Fruit fly (Drosophila melanogaster) whole organism, embryonic: ENCODE data around the gene CG45099.

Experiments
- Ada2b ChIP-seq: fragments of 200-800 bp; sonication (Bioruptor generic); IDR thresholded peaks from 2 replicates; pipeline ENCODE4 v1.3.6; 2022; ENCODE audit warnings: missing biosample characterization, missing genetic modification characterization
- Atf6 ChIP-seq: fragments of 200-800 bp; sonication (Bioruptor generic); IDR thresholded peaks from 2 replicates; pipeline ENCODE4 v1.3.6; 2022; ENCODE audit warnings: missing biosample characterization, missing genetic modification characterization
- CG11093 ChIP-seq: fragments of 200-800 bp; sonication (Bioruptor generic); IDR thresholded peaks from 3 replicates; pipeline ENCODE4 v1.3.6; 2022; ENCODE audit warnings: missing biosample characterization, missing genetic modification characterization
- CG11560 ChIP-seq: fragments of 200-800 bp; sonication (Bioruptor generic); IDR thresholded peaks from 3 replicates; pipeline ENCODE4 v1.3.6; 2022; ENCODE audit warnings: missing biosample characterization, missing genetic modification characterization
- CG12769 ChIP-seq: fragments of 200-800 bp; sonication (Bioruptor generic); optimal IDR thresholded peaks from 2 replicates; lab custom pipeline; 2019; ENCODE audit warnings: missing biosample characterization, mild to moderate bottlenecking, missing genetic modification characterization, moderate library complexity
- CG13287 ChIP-seq: fragments of 200-800 bp; sonication (Bioruptor generic); IDR thresholded peaks from 2 replicates; pipeline ENCODE4 v1.3.6; 2022; ENCODE audit warnings: missing biosample characterization, missing genetic modification characterization; ENCODE audit not compliant: partially characterized antibody
- CG15479 ChIP-seq: fragments of 200-800 bp; sonication (Bioruptor generic); optimal IDR thresholded peaks from 3 replicates; lab custom pipeline; 2019; ENCODE audit warnings: missing biosample characterization, mild to moderate bottlenecking, missing genetic modification characterization, moderate library complexity
- CG17359 ChIP-seq: fragments of 200-800 bp; sonication (Bioruptor generic); optimal IDR thresholded peaks from 3 replicates; lab custom pipeline; 2018; ENCODE audit warnings: missing biosample characterization, mild to moderate bottlenecking, missing genetic modification characterization, moderate library complexity
- CG2678 ChIP-seq: fragments of 200-800 bp; sonication (Bioruptor generic); optimal IDR thresholded peaks from 3 replicates; lab custom pipeline; 2019; ENCODE audit warnings: missing biosample characterization, mild to moderate bottlenecking, missing genetic modification characterization, moderate library complexity
- CG2889 ChIP-seq: fragments of 200-800 bp; sonication (Bioruptor generic); IDR thresholded peaks from 3 replicates; pipeline ENCODE4 v1.3.6; 2022; ENCODE audit warnings: missing biosample characterization, missing genetic modification characterization
- CG31441 ChIP-seq: fragments of 200-800 bp; sonication (Bioruptor generic); IDR thresholded peaks from 2 replicates; pipeline ENCODE4 v1.3.6; 2022; ENCODE audit warnings: missing biosample characterization, missing genetic modification characterization
- CG3163 ChIP-seq: fragments of 200-800 bp; sonication (Bioruptor generic); optimal IDR thresholded peaks from 3 replicates; lab custom pipeline; 2016; ENCODE audit warnings: missing biosample characterization, missing genetic modification characterization
- CG3726 ChIP-seq: fragments of 200-800 bp; sonication (Bioruptor generic); IDR thresholded peaks from 3 replicates; pipeline ENCODE4, ENCODE4 v1.3.6; 2022; ENCODE audit warnings: missing biosample characterization, missing genetic modification characterization
- CG7786 ChIP-seq: fragments of 200-800 bp; sonication (Bioruptor generic); optimal IDR thresholded peaks from 2 replicates; lab custom pipeline; 2016; ENCODE audit warnings: missing biosample characterization, missing genetic modification characterization
- CG7987 ChIP-seq: fragments of 200-800 bp; sonication (Bioruptor generic); optimal IDR thresholded peaks from 2 replicates; lab custom pipeline; 2018; ENCODE audit warnings: missing biosample characterization, mild to moderate bottlenecking, missing genetic modification characterization, moderate library complexity
- CG9437 ChIP-seq: fragments of 200-800 bp; sonication (Bioruptor generic); optimal IDR thresholded peaks from 2 replicates; lab custom pipeline; 2018; ENCODE audit warnings: missing biosample characterization, mild to moderate bottlenecking, missing genetic modification characterization
- CHES-1-like ChIP-seq: fragments of 200-800 bp; sonication (Bioruptor generic); optimal IDR thresholded peaks from 2 replicates; lab custom pipeline; 2016; ENCODE audit warnings: missing biosample characterization, missing genetic modification characterization
- Deaf1 ChIP-seq: fragments of 200-800 bp; optimal IDR thresholded peaks from 3 replicates; lab custom pipeline; 2019; ENCODE audit warnings: missing biosample characterization, mild to moderate bottlenecking, missing genetic modification characterization, moderate library complexity
- Dip3 ChIP-seq: fragments of 200-800 bp; sonication (Bioruptor generic); optimal IDR thresholded peaks from 3 replicates; lab custom pipeline; 2016; ENCODE audit warnings: missing biosample characterization, missing genetic modification characterization
- H15 ChIP-seq: fragments of 200-800 bp; sonication (Bioruptor generic); IDR thresholded peaks from 3 replicates; pipeline ENCODE4 v1.3.6; 2022; ENCODE audit warnings: missing biosample characterization, missing genetic modification characterization
- Hand ChIP-seq: fragments of 200-800 bp; sonication (Bioruptor generic); optimal IDR thresholded peaks from 2 replicates; lab custom pipeline; 2017; ENCODE audit warnings: mild to moderate bottlenecking, missing biosample characterization, missing genetic modification reagents, missing genetic modification characterization
- HmgD ChIP-seq: fragments of 200-800 bp; sonication (Bioruptor generic); optimal IDR thresholded peaks from 3 replicates; lab custom pipeline; 2016; ENCODE audit warnings: missing biosample characterization, missing genetic modification characterization
- Lpt ChIP-seq: fragments of >200 bp; optimal IDR thresholded peaks from 2 replicates; lab custom pipeline; 2018; ENCODE audit warnings: missing biosample characterization, missing genetic modification characterization
- Stat92E ChIP-seq, 3 experiments: fragments of >200 bp in 2 of 3; fragments of 200-800 bp in 1 of 3; sonication (Bioruptor generic) in 1 of 3; optimal IDR thresholded peaks; 2 replicates each; lab custom pipeline; 2017 to 2019; ENCODE audit warnings: missing biosample characterization in 3 of 3, missing genetic modification characterization in 3 of 3, mild to moderate bottlenecking in 1 of 3, moderate library complexity in 1 of 3
- Taf1 ChIP-seq: fragments of 200-800 bp; sonication (Bioruptor generic); IDR thresholded peaks from 2 replicates; pipeline ENCODE4 v1.3.6; 2022; ENCODE audit warnings: missing biosample characterization, missing genetic modification characterization
- ase ChIP-seq: fragments of 200-800 bp; sonication (Bioruptor generic); IDR thresholded peaks from 3 replicates; pipeline ENCODE4 v1.3.6; 2022; ENCODE audit warnings: missing biosample characterization, missing genetic modification characterization
- bcd ChIP-seq: fragments of 200-800 bp; sonication (Bioruptor generic); optimal IDR thresholded peaks from 2 replicates; lab custom pipeline; 2017; ENCODE audit warnings: missing biosample characterization, mild to moderate bottlenecking, missing genetic modification characterization
- btn ChIP-seq: fragments of 200-800 bp; sonication (Bioruptor generic); optimal IDR thresholded peaks from 2 replicates; lab custom pipeline; 2016; ENCODE audit warnings: missing biosample characterization, missing genetic modification characterization
- chif ChIP-seq, 2 experiments: fragments of 200-800 bp; sonication (Bioruptor generic); optimal IDR thresholded peaks; 3 replicates each; lab custom pipeline; 2016; ENCODE audit warnings: missing biosample characterization in 2 of 2, missing genetic modification characterization in 2 of 2
- croc ChIP-seq: fragments of 200-800 bp; sonication (Bioruptor generic); conservative IDR thresholded peaks from 3 replicates; pipeline ENCODE4 v1.3.6; 2022; ENCODE audit warnings: missing biosample characterization, missing genetic modification characterization
- crol ChIP-seq: fragments of 200-800 bp; sonication (Bioruptor generic); IDR thresholded peaks from 2 replicates; pipeline ENCODE4 v1.3.6; 2022; ENCODE audit warnings: missing biosample characterization, missing genetic modification characterization
- crp ChIP-seq, 2 experiments: fragments of 200-800 bp; sonication (Bioruptor generic); optimal IDR thresholded peaks; 2 replicates in 1 of 2; 3 replicates in 1 of 2; lab custom pipeline; 2017; ENCODE audit warnings: missing biosample characterization in 2 of 2, missing genetic modification characterization in 2 of 2, mild to moderate bottlenecking in 1 of 2, moderate library complexity in 1 of 2
- dati ChIP-seq: fragments of 200-800 bp; sonication (Bioruptor generic); IDR thresholded peaks from 2 replicates; pipeline ENCODE4 v1.3.6; 2022; ENCODE audit warnings: missing biosample characterization, missing genetic modification characterization
- ewg ChIP-seq: fragments of 200-800 bp; sonication (Bioruptor generic); optimal IDR thresholded peaks from 3 replicates; lab custom pipeline; 2017; ENCODE audit warnings: mild to moderate bottlenecking, missing biosample characterization, missing genetic modification reagents, missing genetic modification characterization
- fu2 ChIP-seq: fragments of 200-800 bp; sonication (Bioruptor generic); optimal IDR thresholded peaks from 2 replicates; lab custom pipeline; 2016; ENCODE audit warnings: missing biosample characterization, missing genetic modification characterization
- ind ChIP-seq: fragments of 200-800 bp; sonication (Bioruptor generic); optimal IDR thresholded peaks from 3 replicates; lab custom pipeline; 2016; ENCODE audit warnings: missing biosample characterization, missing genetic modification characterization
- lab ChIP-seq: fragments of 200-800 bp; sonication (Bioruptor generic); optimal IDR thresholded peaks from 3 replicates; lab custom pipeline; 2017; ENCODE audit warnings: missing biosample characterization, missing genetic modification characterization, mild to moderate bottlenecking, moderate library complexity, missing genetic modification reagents
- lmd ChIP-seq: fragments of 200-800 bp; sonication (Bioruptor generic); IDR thresholded peaks from 2 replicates; pipeline ENCODE4 v1.3.6; 2022; ENCODE audit warnings: missing biosample characterization, missing genetic modification characterization
- onecut ChIP-seq: fragments of 200-800 bp; sonication (Bioruptor generic); IDR thresholded peaks from 2 replicates; pipeline ENCODE4 v1.3.6; 2022; ENCODE audit warnings: missing biosample characterization, missing genetic modification characterization
- pros ChIP-seq: fragments of 200-800 bp; sonication (Bioruptor generic); optimal IDR thresholded peaks from 3 replicates; lab custom pipeline; 2019; ENCODE audit warnings: missing biosample characterization, mild to moderate bottlenecking, missing genetic modification characterization, moderate library complexity
- ranshi ChIP-seq: fragments of 200-800 bp; sonication (Bioruptor generic); IDR thresholded peaks from 2 replicates; pipeline ENCODE4 v1.3.6; 2022; ENCODE audit warnings: missing biosample characterization, missing genetic modification characterization
- salm ChIP-seq: fragments of 200-800 bp; sonication (Bioruptor generic); optimal IDR thresholded peaks from 2 replicates; lab custom pipeline; 2018; ENCODE audit warnings: missing biosample characterization, mild to moderate bottlenecking, missing genetic modification characterization
- sc ChIP-seq, 3 experiments: fragments of >200 bp in 2 of 3; fragments of 200-800 bp in 1 of 3; sonication (Bioruptor generic) in 1 of 3; optimal IDR thresholded peaks; 2 replicates in 2 of 3; 3 replicates in 1 of 3; lab custom pipeline; 2017; ENCODE audit warnings: mild to moderate bottlenecking in 1 of 3, missing biosample characterization in 1 of 3, missing genetic modification characterization in 1 of 3, missing genetic modification reagents in 1 of 3
- seq ChIP-seq: fragments of 200-800 bp; sonication (Bioruptor generic); IDR thresholded peaks from 2 replicates; pipeline ENCODE4 v1.3.6; 2022; ENCODE audit warnings: missing biosample characterization, missing genetic modification characterization
- slou ChIP-seq: fragments of 200-800 bp; sonication (Bioruptor generic); optimal IDR thresholded peaks from 3 replicates; lab custom pipeline; 2016; ENCODE audit warnings: missing biosample characterization, missing genetic modification characterization
- sna ChIP-seq: fragments of 200-800 bp; sonication (Bioruptor generic); IDR thresholded peaks from 2 replicates; pipeline ENCODE4 v1.3.6; 2022; ENCODE audit warnings: missing biosample characterization, missing genetic modification characterization; ENCODE audit not compliant: partially characterized antibody
- sug ChIP-seq: fragments of 200-800 bp; optimal IDR thresholded peaks from 2 replicates; lab custom pipeline; 2019; ENCODE audit warnings: missing biosample characterization, mild to moderate bottlenecking, missing genetic modification characterization, moderate library complexity
- toy ChIP-seq: fragments of 200-800 bp; sonication (Bioruptor generic); IDR thresholded peaks from 2 replicates; pipeline ENCODE4 v1.3.6; 2022; ENCODE audit warnings: missing biosample characterization, missing genetic modification characterization
- wek ChIP-seq: fragments of 200-800 bp; sonication (Bioruptor generic); optimal IDR thresholded peaks from 3 replicates; lab custom pipeline; 2018; ENCODE audit warnings: missing biosample characterization, mild to moderate bottlenecking, missing genetic modification characterization, moderate library complexity

The CG45099 gene

dm6 chr3R:22049134-22049796 is 15.2 kb upstream of the CG45099 start (continued):
- TF ChIP-seq pros (GFP tag; lab: Kevin White, UChicago), result peak; percentile 8
- peak; percentile 77; the same call in 2 of the 3 replicates for TF ChIP-seq ase (GFP tag; lab: Robert Waterston, UW)
- TF ChIP-seq CG15479 (GFP tag; lab: Kevin White, UChicago), result no peak
- peak; percentile 22 for TF ChIP-seq HmgD (GFP tag; lab: Kevin White, UChicago)
- TF ChIP-seq lmd (GFP tag; lab: Robert Waterston, UW), result peak; percentile 79
- peak; percentile 30 for TF ChIP-seq btn
- peak; percentile 78 to 80 for TF ChIP-seq chif (GFP tag; optimal IDR thresholded peaks at IDR 0.05; lab: Kevin White, UChicago)
- TF ChIP-seq CG7987 (GFP tag; lab: Kevin White, UChicago), result peak; percentile 52
- TF ChIP-seq crol, result peak; percentile 79
- TF ChIP-seq lab (GFP tag; lab: Kevin White, UChicago), result peak; percentile 92
- no peak for TF ChIP-seq sna
- peak; percentile 77 for TF ChIP-seq ind
- TF ChIP-seq CG2889 (GFP tag; lab: Robert Waterston, UW), result peak; percentile 46; the same call in 2 of the 3 replicates
- 0 out of 3 replicates have a peak, but pooled peaks have one; percentile 65 for TF ChIP-seq CG3726 (GFP tag; lab: Robert Waterston, UW)
- TF ChIP-seq Hand, result peak; percentile 82
- TF ChIP-seq CG9437, result peak; percentile 62
- TF ChIP-seq sug, result peak; percentile 63
- peak; percentile 63 for TF ChIP-seq ewg (GFP tag; lab: Kevin White, UChicago)
- TF ChIP-seq croc, result peak; percentile 68
- peak; percentile 73 for TF ChIP-seq CG7786 (GFP tag; lab: Kevin White, UChicago)
- TF ChIP-seq Ada2b (GFP tag; lab: Robert Waterston, UW), result peak; percentile 83
- 0 out of 2 replicates have a peak, but pooled peaks have one; percentile 28 for TF ChIP-seq toy
- TF ChIP-seq onecut (GFP tag; lab: Robert Waterston, UW), result peak; percentile 75
- peak; percentile 82 for TF ChIP-seq CG11093 (GFP tag; lab: Robert Waterston, UW)
- TF ChIP-seq seq (GFP tag; lab: Robert Waterston, UW), result peak; percentile 72
- TF ChIP-seq Dip3 (GFP tag; lab: Kevin White, UChicago), result peak; percentile 42
- TF ChIP-seq CG31441 (GFP tag; lab: Robert Waterston, UW), result peak; percentile 71
- no peak for TF ChIP-seq CG13287 (GFP tag; lab: Robert Waterston, UW)
- TF ChIP-seq CG12769 (tag; lab: Kevin White, UChicago), result peak; percentile 92
- no peak for TF ChIP-seq wek (GFP tag; lab: Kevin White, UChicago)
- peak; percentile 32 for TF ChIP-seq CG3163 (GFP tag; lab: Kevin White, UChicago)
- peak; percentile 88 for TF ChIP-seq CG2678 (tag; lab: Kevin White, UChicago)
- peak; percentile 76 for TF ChIP-seq bcd (GFP tag; lab: Kevin White, UChicago)
- TF ChIP-seq H15 (GFP tag; lab: Robert Waterston, UW), result peak; percentile 76
- TF ChIP-seq Lpt, result no peak
- peak; percentile 61 for TF ChIP-seq Taf1
- TF ChIP-seq Stat92E (GFP tag; optimal IDR thresholded peaks at IDR 0.05; lab: Kevin White, UChicago), result no peak
- TF ChIP-seq sc (optimal IDR thresholded peaks at IDR 0.05; lab: Kevin White, UChicago), result no peak
- peak; percentile 66 for TF ChIP-seq sc (GFP tag; optimal IDR thresholded peaks at IDR 0.05; lab: Kevin White, UChicago)
- TF ChIP-seq slou, result peak; percentile 40
- peak; percentile 81 for TF ChIP-seq Atf6
- TF ChIP-seq CG11560, result peak; percentile 36; the same call in 1 of the 3 replicates
- TF ChIP-seq salm, result peak; percentile 72
- peak; percentile 68 for TF ChIP-seq CHES-1-like
- peak; percentile 43 for TF ChIP-seq fu2 (GFP tag; lab: Kevin White, UChicago)
- TF ChIP-seq Deaf1 (tag; lab: Kevin White, UChicago), result peak; percentile 55
- peak in 1 of 2 experiments; percentile 20 for TF ChIP-seq crp (GFP tag; optimal IDR thresholded peaks at IDR 0.05; lab: Kevin White, UChicago)
- TF ChIP-seq CG17359 (tag; lab: Kevin White, UChicago), result peak; percentile 87
- peak; percentile 48; the same call in 1 of the 2 replicates for TF ChIP-seq dati (GFP tag; lab: Robert Waterston, UW)
- peak; percentile 84 for TF ChIP-seq ranshi (GFP tag; lab: Robert Waterston, UW)
